Fruit fly (Drosophila melanogaster): ENCODE data around the gene CG43403.

dm6 chr2L:2623947-2624346, 4.0 kb downstream of the CG43403 start:
- TF ChIP-seq CG8478 (optimal IDR thresholded peaks at IDR 0.05) (no peak), CTCF (optimal IDR thresholded peaks at IDR 0.05) (no peak)
